Worm (Caenorhabditis elegans): ENCODE measurements around the gene ocr-1.

Gene ocr-1

ce11 chrV:10814333-10814732 is 50.2 kb downstream of the ocr-1 start:
- TF ChIP-seq unc-62 (GFP tag; optimal IDR thresholded peaks at IDR 0.05 in 1 of 2), result peak in 1 of 2 experiments; percentile 91
- no peak for TF ChIP-seq unc-62 (tag; optimal IDR thresholded peaks at IDR 0.05)
- no peak for TF ChIP-seq ceh-28 (tag; optimal IDR thresholded peaks at IDR 0.05)

DNA sequence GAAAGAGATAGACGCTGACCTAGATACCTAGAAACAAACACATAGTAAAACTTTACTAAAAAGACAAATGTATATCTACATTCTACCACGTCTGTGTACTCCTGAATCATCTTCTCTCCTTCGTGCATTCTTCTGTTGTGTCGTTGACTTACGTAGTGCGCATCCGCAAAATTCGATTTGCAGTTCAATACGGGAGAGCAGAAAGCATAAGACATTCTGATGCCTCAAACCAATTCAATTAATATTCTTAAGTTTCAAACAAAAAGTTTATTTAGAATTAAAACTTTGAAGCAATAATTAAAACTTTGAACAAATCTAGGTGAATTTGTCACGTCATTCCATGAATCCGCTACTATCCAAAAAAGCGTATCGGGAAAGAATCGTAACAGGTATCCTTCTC is 52.7 kb downstream of the ocr-1 start:
- TF ChIP-seq ctbp-1 (GFP tag; IDR thresholded peaks at IDR 0.05), result 0 out of 2 replicates have a peak, but pooled peaks have one; percentile 25
- no peak for TF ChIP-seq hlh-30 (tag; optimal IDR thresholded peaks at IDR 0.05; ENCODE audit: insufficient read depth)
- no peak for TF ChIP-seq dpl-1 (GFP tag; optimal IDR thresholded peaks at IDR 0.05)
- TF ChIP-seq lin-29 (GFP tag; IDR thresholded peaks at IDR 0.05), result no peak
- TF ChIP-seq ces-1 (GFP tag; optimal IDR thresholded peaks at IDR 0.05), result peak; percentile 71
- no peak for TF ChIP-seq nhr-111 (GFP tag; optimal IDR thresholded peaks at IDR 0.05)
